Worm (Caenorhabditis elegans) whole organism, midembryonic: ENCODE results near the gene ZK105.12.

Experiments used
- cog-1 ChIP-seq: sonication (generic microtip); optimal IDR thresholded peaks from 2 replicates; lab custom pipeline; 2016; ENCODE audit warnings: missing genetic modification characterization, missing compliant biosample characterization
- flt-1 ChIP-seq: fragments of 200-800 bp; sonication (Bioruptor generic); IDR thresholded peaks from 2 replicates; pipeline ENCODE4 v1.3.6; 2022; ENCODE audit warnings: missing genetic modification characterization, missing compliant biosample characterization
- klf-2 ChIP-seq: fragments of 200-800 bp; sonication (Bioruptor generic); conservative IDR thresholded peaks from 2 replicates; pipeline ENCODE4 v1.3.6; 2022; ENCODE audit warnings: missing genetic modification reagents, missing genetic modification characterization, missing compliant biosample characterization
- tab-1 ChIP-seq: fragments of 200-800 bp; sonication (Bioruptor generic); IDR thresholded peaks from 2 replicates; pipeline ENCODE4 v1.3.6; 2022; ENCODE audit warnings: missing genetic modification characterization, missing compliant biosample characterization
- ztf-29 ChIP-seq: fragments of 200-800 bp; sonication (Bioruptor generic); IDR thresholded peaks from 2 replicates; pipeline ENCODE4 v1.3.6; 2022; ENCODE audit warnings: missing genetic modification reagents, missing genetic modification characterization, missing compliant biosample characterization

DNA sequence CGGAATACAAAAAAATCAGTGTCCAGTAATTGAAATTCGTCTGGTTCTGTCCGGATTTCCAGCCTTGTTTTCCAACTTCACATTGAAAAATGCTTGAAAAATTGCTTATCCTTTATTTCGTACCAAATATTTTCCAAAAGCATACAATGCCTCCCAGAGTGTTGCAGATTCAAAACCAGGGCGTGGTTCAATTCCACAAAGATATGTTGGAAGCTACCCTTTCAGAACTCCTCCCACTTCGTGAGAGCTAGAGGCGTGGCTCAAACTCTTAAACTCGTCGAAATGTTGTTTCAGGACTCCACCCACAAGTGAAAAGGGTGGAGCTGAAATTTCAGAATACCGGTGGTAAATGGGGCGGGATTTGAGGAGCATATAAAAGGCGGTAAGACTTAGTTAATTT, 40.0 kb downstream of the ZK105.12 start, which contains the start of gene C12D5.3:
- TF ChIP-seq tab-1 (GFP tag; lab: Robert Waterston, UW) = no peak
- TF ChIP-seq klf-2 = no peak
- TF ChIP-seq flt-1 (GFP tag; lab: Robert Waterston, UW) = no peak
- no peak for TF ChIP-seq ztf-29
- TF ChIP-seq cog-1 (tag; lab: Kevin White, UChicago) = no peak
